Worm (Caenorhabditis elegans): ENCODE data around the gene ZK1128.3.

- TF ChIP-seq skn-1 (tag; optimal IDR thresholded peaks at IDR 0.05): no peak
- TF ChIP-seq zag-1 (tag; optimal IDR thresholded peaks at IDR 0.05): no peak
- TF ChIP-seq ama-1 (optimal IDR thresholded peaks at IDR 0.05): peak; percentile 52
- no peak for TF ChIP-seq nhr-28 (tag; optimal IDR thresholded peaks at IDR 0.05)
- TF ChIP-seq ZK546.5 (tag; optimal IDR thresholded peaks at IDR 0.05): no peak
- no peak for TF ChIP-seq jun-1 (tag; optimal IDR thresholded peaks at IDR 0.05)
- no peak for TF ChIP-seq nhr-11 (tag; optimal IDR thresholded peaks at IDR 0.05)
- TF ChIP-seq nhr-237 (tag; optimal IDR thresholded peaks at IDR 0.05): no peak
- no peak for TF ChIP-seq egl-27 (tag; optimal IDR thresholded peaks at IDR 0.05)
- TF ChIP-seq sea-2 (GFP tag; optimal IDR thresholded peaks at IDR 0.05): no peak
- TF ChIP-seq nhr-25 (tag; optimal IDR thresholded peaks at IDR 0.05): no peak
Measured at ce11 chrIII:10095377-10095776, 23.3 kb downstream of the ZK1128.3 start.
